Worm (Caenorhabditis elegans) whole organism, L1 larva: Measurements from ENCODE around the gene Y22D7AL.11.

ENCODE experiments used
- C16A3.4 ChIP-seq: fragments of 150-350 bp; optimal IDR thresholded peaks from 2 replicates; lab custom pipeline; 2014; ENCODE audit warnings: missing biosample characterization, missing genetic modification characterization
- F16B12.6 ChIP-seq: fragments of 150-350 bp; optimal IDR thresholded peaks from 2 replicates; lab custom pipeline; 2014; ENCODE audit warnings: missing biosample characterization, missing genetic modification characterization
- aha-1 ChIP-seq: fragments of 150-350 bp; optimal IDR thresholded peaks from 2 replicates; lab custom pipeline; 2014; ENCODE audit warnings: missing biosample characterization, missing genetic modification characterization
- alr-1 ChIP-seq: fragments of 200-800 bp; sonication (Bioruptor generic); optimal IDR thresholded peaks from 2 replicates; lab custom pipeline; 2018; ENCODE audit warnings: borderline replicate concordance, mild to moderate bottlenecking, missing genetic modification characterization, missing compliant biosample characterization
- blmp-1 ChIP-seq: fragments of 150-350 bp; optimal IDR thresholded peaks from 2 replicates; lab custom pipeline; 2014; ENCODE audit warnings: missing biosample characterization, missing genetic modification characterization
- ceh-63 ChIP-seq: fragments of 200-800 bp; sonication (Bioruptor generic); optimal IDR thresholded peaks from 2 replicates; lab custom pipeline; 2018; ENCODE audit warnings: mild to moderate bottlenecking, missing genetic modification characterization, missing compliant biosample characterization
- ceh-8 ChIP-seq: fragments of 200-800 bp; sonication (Bioruptor generic); optimal IDR thresholded peaks from 2 replicates; lab custom pipeline; 2018; ENCODE audit warnings: mild to moderate bottlenecking, missing genetic modification characterization, moderate library complexity, missing compliant biosample characterization
- ceh-82 ChIP-seq, 3 experiments: fragments of 150-350 bp in 1 of 3; sonication (generic microtip) in 2 of 3; optimal IDR thresholded peaks; 2 replicates each; lab custom pipeline; 2014 to 2017; ENCODE audit warnings: missing biosample characterization in 3 of 3, missing genetic modification characterization in 3 of 3
- ceh-88 ChIP-seq: fragments of 200-800 bp; sonication (Bioruptor generic); IDR thresholded peaks from 2 replicates; pipeline ENCODE4 v1.3.6; 2022; ENCODE audit warnings: missing genetic modification characterization, missing compliant biosample characterization
- ceh-90 ChIP-seq: sonication (generic microtip); optimal IDR thresholded peaks from 2 replicates; lab custom pipeline; 2016; ENCODE audit warnings: missing genetic modification characterization, missing compliant biosample characterization
- dpl-1 ChIP-seq, 3 experiments: fragments of 150-350 bp in 2 of 3; sonication (generic microtip) in 1 of 3; optimal IDR thresholded peaks; 2 replicates each; lab custom pipeline; 2014 to 2017; ENCODE audit warnings: missing biosample characterization in 3 of 3, missing genetic modification characterization in 3 of 3, missing genetic modification reagents in 3 of 3
- dsc-1 ChIP-seq: sonication (generic microtip); optimal IDR thresholded peaks from 2 replicates; lab custom pipeline; 2016; ENCODE audit warnings: mild to moderate bottlenecking, missing genetic modification characterization, missing compliant biosample characterization
- efl-1 ChIP-seq, 4 experiments: fragments of 150-350 bp; optimal IDR thresholded peaks in 3 of 4; peaks in 1 of 4; 1 replicate in 1 of 4; 2 replicates in 3 of 4; lab custom pipeline; 2014; ENCODE audit warnings: missing biosample characterization in 2 of 4, missing genetic modification characterization in 2 of 4, missing genetic modification reagents in 2 of 4
- efl-3 ChIP-seq: fragments of 200-800 bp; sonication (Bioruptor generic); optimal IDR thresholded peaks from 2 replicates; lab custom pipeline; 2018; ENCODE audit warnings: mild to moderate bottlenecking, missing genetic modification characterization, missing compliant biosample characterization
- elt-3 ChIP-seq, 6 experiments: fragments of 150-350 bp in 1 of 6; sonication (generic microtip); optimal IDR thresholded peaks; 2 replicates each; lab custom pipeline; 2017 to 2018; ENCODE audit warnings: missing biosample characterization in 6 of 6, missing genetic modification characterization in 6 of 6, inconsistent platforms in 1 of 6
- ets-5 ChIP-seq: fragments of 200-800 bp; sonication (Bioruptor generic); IDR thresholded peaks from 2 replicates; pipeline ENCODE4 v1.3.6; 2022; ENCODE audit warnings: missing genetic modification characterization, missing compliant biosample characterization
- fkh-8 ChIP-seq: sonication (generic microtip); optimal IDR thresholded peaks from 2 replicates; lab custom pipeline; 2016; ENCODE audit warnings: mild to moderate bottlenecking, missing genetic modification characterization, missing compliant biosample characterization
- grh-1 ChIP-seq: fragments of 200-800 bp; sonication (Bioruptor generic); IDR thresholded peaks from 2 replicates; pipeline ENCODE4 v1.3.6; 2022; ENCODE audit warnings: missing genetic modification reagents, missing genetic modification characterization, missing compliant biosample characterization
- isw-1 ChIP-seq: fragments of 200-800 bp; sonication (Bioruptor generic); IDR thresholded peaks from 2 replicates; pipeline ENCODE4 v1.3.6; 2022; ENCODE audit warnings: missing genetic modification characterization, missing compliant biosample characterization
- lin-13 ChIP-seq: fragments of 150-350 bp; optimal IDR thresholded peaks from 2 replicates; lab custom pipeline; 2014; ENCODE audit warnings: missing biosample characterization, missing genetic modification reagents, missing genetic modification characterization
- lin-15B ChIP-seq: fragments of 150-350 bp; sonication (generic microtip); optimal IDR thresholded peaks from 3 replicates; lab custom pipeline; 2014; ENCODE audit warnings: missing biosample characterization, missing genetic modification characterization
- lin-39 ChIP-seq: fragments of 150-350 bp; optimal IDR thresholded peaks from 2 replicates; lab custom pipeline; 2014; ENCODE audit warnings: missing biosample characterization, missing genetic modification reagents, missing genetic modification characterization
- lsy-2 ChIP-seq, 2 experiments: fragments of 150-350 bp; optimal IDR thresholded peaks; 2 replicates each; lab custom pipeline; 2014; ENCODE audit warnings: missing biosample characterization in 2 of 2, missing genetic modification characterization in 2 of 2
- nhr-12 ChIP-seq: sonication (generic microtip); optimal IDR thresholded peaks from 2 replicates; lab custom pipeline; 2017; ENCODE audit warnings: missing biosample characterization, missing genetic modification characterization
- nhr-19 ChIP-seq: fragments of 200-800 bp; sonication (Bioruptor generic); conservative IDR thresholded peaks from 2 replicates; pipeline ENCODE4 v1.3.6; 2022; ENCODE audit warnings: missing genetic modification characterization, missing compliant biosample characterization
- nhr-28 ChIP-seq: fragments of 150-350 bp; optimal IDR thresholded peaks from 2 replicates; lab custom pipeline; 2014; ENCODE audit warnings: missing biosample characterization, missing genetic modification characterization
- nhr-71 ChIP-seq: sonication (generic microtip); optimal IDR thresholded peaks from 2 replicates; lab custom pipeline; 2016; ENCODE audit warnings: mild to moderate bottlenecking, missing genetic modification characterization, moderate library complexity, missing compliant biosample characterization
- nhr-76 ChIP-seq: sonication (generic microtip); optimal IDR thresholded peaks from 2 replicates; lab custom pipeline; 2017; ENCODE audit warnings: missing biosample characterization, missing genetic modification characterization
- nhr-77 ChIP-seq: fragments of 150-350 bp; optimal IDR thresholded peaks from 2 replicates; lab custom pipeline; 2014; ENCODE audit warnings: missing biosample characterization, missing genetic modification characterization
- nhr-84 ChIP-seq: sonication (generic microtip); optimal IDR thresholded peaks from 2 replicates; lab custom pipeline; 2017; ENCODE audit warnings: missing biosample characterization, missing genetic modification characterization
- nhr-85 ChIP-seq: sonication (generic microtip); peaks from one replicate; lab custom pipeline; 2016; ENCODE audit warnings: missing genetic modification characterization, inconsistent platforms, missing compliant biosample characterization
- pax-3 ChIP-seq: fragments of 200-800 bp; sonication (Bioruptor generic); optimal IDR thresholded peaks from 2 replicates; lab custom pipeline; 2018; ENCODE audit warnings: mild to moderate bottlenecking, missing genetic modification characterization, moderate library complexity, missing compliant biosample characterization
- pqm-1 ChIP-seq: sonication (generic microtip); optimal IDR thresholded peaks from 3 replicates; lab custom pipeline; 2017; ENCODE audit warnings: missing biosample characterization, missing genetic modification characterization
- skn-1 ChIP-seq: fragments of 150-350 bp; optimal IDR thresholded peaks from 2 replicates; lab custom pipeline; 2014; ENCODE audit warnings: missing biosample characterization, missing genetic modification characterization
- snu-23 ChIP-seq: sonication (generic microtip); optimal IDR thresholded peaks from 2 replicates; lab custom pipeline; 2016; ENCODE audit warnings: missing genetic modification characterization, missing compliant biosample characterization
- sptf-1 ChIP-seq: fragments of 150-350 bp; optimal IDR thresholded peaks from 2 replicates; lab custom pipeline; 2014; ENCODE audit warnings: missing biosample characterization, missing genetic modification characterization
- swsn-7 ChIP-seq: sonication (generic microtip); optimal IDR thresholded peaks from 2 replicates; lab custom pipeline; 2016; ENCODE audit warnings: missing genetic modification characterization, missing compliant biosample characterization
- tbx-2 ChIP-seq: sonication (generic microtip); optimal IDR thresholded peaks from 2 replicates; lab custom pipeline; 2016; ENCODE audit warnings: missing genetic modification characterization, missing compliant biosample characterization
- tlp-1 ChIP-seq: fragments of 150-350 bp; optimal IDR thresholded peaks from 2 replicates; lab custom pipeline; 2014; ENCODE audit warnings: missing biosample characterization, missing genetic modification characterization
- unc-130 ChIP-seq: fragments of 150-350 bp; optimal IDR thresholded peaks from 2 replicates; lab custom pipeline; 2017; ENCODE audit warnings: missing biosample characterization, missing genetic modification characterization, inconsistent platforms
- unc-30 ChIP-seq: sonication (generic microtip); optimal IDR thresholded peaks from 2 replicates; lab custom pipeline; 2017; ENCODE audit warnings: missing biosample characterization, missing genetic modification characterization
- unc-86 ChIP-seq: sonication (generic microtip); optimal IDR thresholded peaks from 2 replicates; lab custom pipeline; 2016; ENCODE audit warnings: missing genetic modification characterization, missing compliant biosample characterization
- unc-98 ChIP-seq: fragments of 200-800 bp; sonication (Bioruptor generic); IDR thresholded peaks from 2 replicates; pipeline ENCODE4 v1.3.6; 2022; ENCODE audit warnings: missing genetic modification characterization, missing compliant biosample characterization
- xbp-1 ChIP-seq: sonication (generic microtip); optimal IDR thresholded peaks from 2 replicates; lab custom pipeline; 2016; ENCODE audit warnings: missing genetic modification characterization, missing compliant biosample characterization
- zag-1 ChIP-seq: fragments of 150-350 bp; optimal IDR thresholded peaks from 2 replicates; lab custom pipeline; 2014; ENCODE audit warnings: missing biosample characterization, missing genetic modification characterization
- ztf-4 ChIP-seq: fragments of 150-350 bp; optimal IDR thresholded peaks from 2 replicates; lab custom pipeline; 2014; ENCODE audit warnings: missing biosample characterization, missing genetic modification characterization

The Y22D7AL.11 gene

ce11 chrIII:1598927-1599326 is 35.2 kb downstream of the Y22D7AL.11 start:
- TF ChIP-seq nhr-84 (tag; lab: Kevin White, UChicago), result no peak
- TF ChIP-seq dpl-1 (GFP tag; optimal IDR thresholded peaks at IDR 0.05; lab: Kevin White, UChicago), result peak in 1 of 3 experiments; percentile 16
- no peak for TF ChIP-seq aha-1
- no peak for TF ChIP-seq efl-1 (optimal IDR thresholded peaks at IDR 0.05; lab: Kevin White, UChicago)
- TF ChIP-seq efl-1 (GFP tag; optimal IDR thresholded peaks at IDR 0.05 in 1 of 2; lab: Kevin White, UChicago), result peak; percentile 18 to 89
- no peak for TF ChIP-seq tlp-1
- TF ChIP-seq nhr-85 (tag; lab: Kevin White, UChicago), result peak; percentile 60
- TF ChIP-seq elt-3 (tag; optimal IDR thresholded peaks at IDR 0.05; lab: Kevin White, UChicago), result no peak
- TF ChIP-seq nhr-71 (tag; lab: Kevin White, UChicago), result no peak
- TF ChIP-seq lin-15B (tag; lab: Kevin White, UChicago), result peak; percentile 2
- TF ChIP-seq unc-98, result no peak

ce11 chrIII:1591681-1592080 is 42.5 kb downstream of the Y22D7AL.11 start:
- TF ChIP-seq lin-39 (no peak), ceh-82 (tag; optimal IDR thresholded peaks at IDR 0.05; lab: Kevin White, UChicago) (peak in 2 of 3 experiments; percentile 15 to 50), tbx-2 (peak; percentile 36), dpl-1 (GFP tag; optimal IDR thresholded peaks at IDR 0.05; lab: Kevin White, UChicago) (peak in 1 of 3 experiments; percentile 2), blmp-1 (peak; percentile 12), efl-1 (optimal IDR thresholded peaks at IDR 0.05; lab: Kevin White, UChicago) (peak; percentile 58 to 70), efl-1 (GFP tag; optimal IDR thresholded peaks at IDR 0.05 in 1 of 2; lab: Kevin White, UChicago) (peak in 1 of 2 experiments; percentile 32), isw-1 (peak; percentile 14), unc-86 (tag; lab: Kevin White, UChicago) (peak; percentile 51), grh-1 (GFP tag; lab: Robert Waterston, UW) (no peak), swsn-7 (tag; lab: Kevin White, UChicago) (peak; percentile 46), zag-1 (tag; lab: Kevin White, UChicago) (no peak), lsy-2 (tag; optimal IDR thresholded peaks at IDR 0.05; lab: Kevin White, UChicago) (peak; percentile 20 to 58), F16B12.6 (tag; lab: Kevin White, UChicago) (no peak), nhr-71 (tag; lab: Kevin White, UChicago) (peak; percentile 61), snu-23 (peak; percentile 39), xbp-1 (tag; lab: Kevin White, UChicago) (peak; percentile 1), dsc-1 (tag; lab: Kevin White, UChicago) (peak; percentile 9)

ce11 chrIII:1584216-1584715 is 49.9 kb downstream of the Y22D7AL.11 start:
- TF ChIP-seq ztf-4 (no peak), sptf-1 (tag; lab: Kevin White, UChicago) (no peak), nhr-12 (tag; lab: Kevin White, UChicago) (no peak), tbx-2 (no peak), tlp-1 (no peak), aha-1 (no peak), ceh-82 (tag; optimal IDR thresholded peaks at IDR 0.05; lab: Kevin White, UChicago) (no peak), efl-3 (GFP tag; lab: Kevin White, UChicago) (no peak), alr-1 (tag; lab: Kevin White, UChicago) (no peak), nhr-19 (no peak), nhr-76 (tag; lab: Kevin White, UChicago) (no peak), unc-130 (no peak), unc-98 (no peak), skn-1 (tag; lab: Kevin White, UChicago) (no peak), elt-3 (tag; optimal IDR thresholded peaks at IDR 0.05; lab: Kevin White, UChicago) (no peak)

ce11 chrIII:1583529-1583928 is 50.6 kb downstream of the Y22D7AL.11 start:
- TF ChIP-seq efl-3 (GFP tag; lab: Kevin White, UChicago), result no peak
- TF ChIP-seq pqm-1 (tag; lab: Kevin White, UChicago), result no peak
- no peak for TF ChIP-seq unc-30 (tag; lab: Kevin White, UChicago)
- no peak for TF ChIP-seq ztf-4
- no peak for TF ChIP-seq ceh-88 (GFP tag; lab: Robert Waterston, UW)
- TF ChIP-seq tlp-1, result no peak
- TF ChIP-seq ceh-8 (GFP tag; lab: Kevin White, UChicago), result no peak
- TF ChIP-seq unc-98, result no peak
- TF ChIP-seq ceh-90 (tag; lab: Kevin White, UChicago), result no peak
- no peak for TF ChIP-seq nhr-77 (tag; lab: Kevin White, UChicago)
- no peak for TF ChIP-seq tbx-2
- TF ChIP-seq nhr-28 (tag; lab: Kevin White, UChicago), result no peak
- TF ChIP-seq ceh-63 (GFP tag; lab: Kevin White, UChicago), result no peak
- TF ChIP-seq fkh-8 (tag; lab: Kevin White, UChicago), result no peak
- no peak for TF ChIP-seq sptf-1 (tag; lab: Kevin White, UChicago)
- TF ChIP-seq ets-5, result no peak
- TF ChIP-seq C16A3.4, result no peak
- TF ChIP-seq pax-3 (tag; lab: Kevin White, UChicago), result no peak
- no peak for TF ChIP-seq lin-13
